Fruit fly (Drosophila melanogaster): ENCODE results near the gene mtrm.

The mtrm gene

DNA sequence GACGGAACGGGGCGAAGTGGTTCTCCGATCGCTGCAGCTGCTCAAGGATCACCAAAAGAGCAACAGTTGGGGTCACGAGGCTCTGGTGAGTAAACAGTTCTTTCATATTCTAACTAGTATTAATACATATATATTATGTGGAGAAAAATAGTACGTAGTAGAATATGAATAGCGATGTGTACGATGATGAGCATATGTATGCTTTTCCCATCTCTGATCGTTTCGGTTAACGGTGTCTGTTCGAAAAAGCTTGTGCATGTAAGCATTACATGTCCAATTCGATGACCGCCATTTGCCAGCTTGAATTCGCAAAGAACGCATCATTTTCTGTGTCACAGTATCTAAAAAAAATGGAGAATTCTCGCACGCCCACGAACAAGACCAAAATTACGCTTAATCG lies at the start of gene mtrm, which contains the start of gene Oseg1:
mtrm (plus strand) TSS at position 288 of the 400 bp plus-strand sequence.
Oseg1 (minus strand) TSS at position 101 of the 400 bp plus-strand sequence.
- peak; percentile 30 for TF ChIP-seq Ets65A (GFP tag)
- no peak for TF ChIP-seq Eip74EF (GFP tag; optimal IDR thresholded peaks at IDR 0.05)

dm6 chr3L:8363266-8363665 lies 49.5 kb upstream of the mtrm start:
- TF ChIP-seq abd-A (tag; optimal IDR thresholded peaks at IDR 0.05): peak; percentile 55
- TF ChIP-seq oc (tag; optimal IDR thresholded peaks at IDR 0.05): peak; percentile 78
- peak; percentile 76 for TF ChIP-seq vvl (GFP tag; IDR thresholded peaks at IDR 0.05)
- TF ChIP-seq sna (GFP tag; IDR thresholded peaks at IDR 0.05; ENCODE audit: partially characterized antibody): no peak
- no peak for TF ChIP-seq row (GFP tag; IDR thresholded peaks at IDR 0.05)
- no peak for TF ChIP-seq bsh (GFP tag; optimal IDR thresholded peaks at IDR 0.05)
- no peak for TF ChIP-seq Atf-2 (GFP tag; optimal IDR thresholded peaks at IDR 0.05)
- TF ChIP-seq sr (GFP tag; IDR thresholded peaks at IDR 0.05): 0 out of 3 replicates have a peak, but pooled peaks have one; percentile 37
- no peak for TF ChIP-seq prd (optimal IDR thresholded peaks at IDR 0.05)
- no peak for TF ChIP-seq prd (GFP tag; IDR thresholded peaks at IDR 0.05)
- TF ChIP-seq pros (GFP tag; optimal IDR thresholded peaks at IDR 0.05): peak; percentile 97
- no peak for TF ChIP-seq CG8924 (tag; optimal IDR thresholded peaks at IDR 0.05)
- TF ChIP-seq ash1 (GFP tag; optimal IDR thresholded peaks at IDR 0.05): no peak
- TF ChIP-seq CG1529 (GFP tag; optimal IDR thresholded peaks at IDR 0.05): no peak
- TF ChIP-seq corto (GFP tag; optimal IDR thresholded peaks at IDR 0.05): no peak
- TF ChIP-seq onecut (GFP tag; IDR thresholded peaks at IDR 0.05): no peak
- peak; percentile 39 for TF ChIP-seq CG12769 (tag; optimal IDR thresholded peaks at IDR 0.05)
- TF ChIP-seq CG2875 (GFP tag; optimal IDR thresholded peaks at IDR 0.05): no peak
- TF ChIP-seq cato (GFP tag; optimal IDR thresholded peaks at IDR 0.05; ENCODE audit: borderline replicate concordance): no peak
- TF ChIP-seq bowl (GFP tag; IDR thresholded peaks at IDR 0.05): no peak
- no peak for TF ChIP-seq H2.0 (GFP tag; IDR thresholded peaks at IDR 0.05)
- TF ChIP-seq Trl (optimal IDR thresholded peaks at IDR 0.05): no peak
- no peak for TF ChIP-seq Trl (GFP tag; optimal IDR thresholded peaks at IDR 0.05)
- no peak for TF ChIP-seq Atf3 (GFP tag; optimal IDR thresholded peaks at IDR 0.05)
- no peak for TF ChIP-seq Spps (tag; optimal IDR thresholded peaks at IDR 0.05)
- TF ChIP-seq sim (GFP tag; IDR thresholded peaks at IDR 0.05): no peak
- TF ChIP-seq CG11247 (GFP tag; IDR thresholded peaks at IDR 0.05): no peak
- TF ChIP-seq jumu (GFP tag; optimal IDR thresholded peaks at IDR 0.05): no peak

DNA sequence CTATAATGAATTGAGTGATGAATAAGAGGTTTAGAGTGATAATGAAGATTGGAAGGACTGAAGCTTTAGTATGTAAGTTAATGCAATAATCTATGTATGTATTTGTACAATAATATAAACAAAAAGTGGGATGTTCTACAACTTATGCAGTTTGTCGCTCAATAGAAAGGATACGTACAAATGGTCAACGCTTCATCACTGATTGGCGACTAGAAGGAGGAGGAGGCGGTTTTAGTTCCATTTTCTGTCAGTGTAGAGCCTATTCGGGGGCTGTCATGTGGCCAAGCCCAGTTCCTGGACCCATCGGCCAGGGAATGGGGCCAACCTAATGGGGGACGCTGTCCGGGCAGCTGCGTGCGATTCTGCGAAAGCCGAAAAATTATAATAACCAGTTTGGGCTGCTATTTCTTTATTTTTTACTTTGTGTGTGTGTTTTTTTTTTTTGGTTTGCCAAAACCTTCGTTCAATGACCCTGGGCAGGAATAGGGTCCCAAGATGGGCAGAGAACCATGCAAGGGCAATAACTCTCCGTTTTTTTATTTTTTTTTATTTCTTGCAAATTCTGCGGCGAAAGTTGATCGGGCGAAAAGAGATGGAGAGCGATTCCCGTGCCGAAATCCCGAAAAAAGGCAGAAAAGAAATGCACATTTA lies 44.0 kb upstream of the mtrm start:
- TF ChIP-seq CG6654 (GFP tag; optimal IDR thresholded peaks at IDR 0.05): no peak
- no peak for TF ChIP-seq CG31388 (GFP tag; optimal IDR thresholded peaks at IDR 0.05)
- no peak for TF ChIP-seq CG11504 (tag; optimal IDR thresholded peaks at IDR 0.05)
- TF ChIP-seq Gsc (GFP tag; IDR thresholded peaks at IDR 0.05): no peak
- peak; percentile 33 for TF ChIP-seq Ets65A (GFP tag)
- TF ChIP-seq lbe (GFP tag; optimal IDR thresholded peaks at IDR 0.05): peak; percentile 42
- no peak for TF ChIP-seq ranshi (GFP tag; IDR thresholded peaks at IDR 0.05)
- no peak for TF ChIP-seq psq (GFP tag; optimal IDR thresholded peaks at IDR 0.05)
- no peak for TF ChIP-seq CG32532 (GFP tag; IDR thresholded peaks at IDR 0.05)
- no peak for TF ChIP-seq CG12942 (GFP tag; optimal IDR thresholded peaks at IDR 0.05)
- TF ChIP-seq CG2712 (tag; optimal IDR thresholded peaks at IDR 0.05): no peak
- TF ChIP-seq corto (GFP tag; optimal IDR thresholded peaks at IDR 0.05): peak; percentile 29
- no peak for TF ChIP-seq ems (GFP tag; optimal IDR thresholded peaks at IDR 0.05)
- no peak for TF ChIP-seq CG1647 (GFP tag; optimal IDR thresholded peaks at IDR 0.05)
